Fruit fly (Drosophila melanogaster) whole organism, embryonic: Measurements from ENCODE around the gene Ugt303B3.

Experiments
- B-H2 ChIP-seq: fragments of 200-800 bp; sonication (Bioruptor generic); optimal IDR thresholded peaks from 2 replicates; lab custom pipeline; 2018; ENCODE audit warnings: missing biosample characterization, mild to moderate bottlenecking, missing genetic modification characterization
- CG10543 ChIP-seq: fragments of 200-800 bp; sonication (Bioruptor generic); optimal IDR thresholded peaks from 3 replicates; lab custom pipeline; 2017; ENCODE audit warnings: missing biosample characterization, mild to moderate bottlenecking, missing genetic modification characterization, moderate library complexity
- CG11456 ChIP-seq: fragments of 200-800 bp; sonication (Bioruptor generic); IDR thresholded peaks from 3 replicates; pipeline ENCODE4 v1.3.6; 2022; ENCODE audit warnings: missing biosample characterization, missing genetic modification characterization
- CG12071 ChIP-seq: fragments of 200-800 bp; sonication (Bioruptor generic); optimal IDR thresholded peaks from 3 replicates; lab custom pipeline; 2018; ENCODE audit warnings: missing biosample characterization, mild to moderate bottlenecking, missing genetic modification characterization
- CG13296 ChIP-seq: fragments of 200-800 bp; sonication (Bioruptor generic); optimal IDR thresholded peaks from 3 replicates; lab custom pipeline; 2018; ENCODE audit warnings: missing biosample characterization, mild to moderate bottlenecking, missing genetic modification characterization
- CG15514 ChIP-seq: fragments of 200-800 bp; sonication (Bioruptor generic); optimal IDR thresholded peaks from 3 replicates; lab custom pipeline; 2017; ENCODE audit warnings: missing biosample characterization, missing genetic modification characterization, mild to moderate bottlenecking, moderate library complexity, missing genetic modification reagents
- CG17568 ChIP-seq: fragments of 200-800 bp; sonication (Bioruptor generic); optimal IDR thresholded peaks from 2 replicates; lab custom pipeline; 2018; ENCODE audit warnings: missing biosample characterization, mild to moderate bottlenecking, missing genetic modification characterization, moderate library complexity
- CG34376 ChIP-seq: fragments of 200-800 bp; sonication (Bioruptor generic); optimal IDR thresholded peaks from 2 replicates; lab custom pipeline; 2018; ENCODE audit warnings: missing biosample characterization, mild to moderate bottlenecking, missing genetic modification characterization
- CG4404 ChIP-seq: fragments of 200-800 bp; sonication (Bioruptor generic); IDR thresholded peaks from 2 replicates; pipeline ENCODE4 v1.3.6; 2022; ENCODE audit warnings: missing biosample characterization, missing genetic modification characterization
- CG8290 ChIP-seq, 3 experiments: fragments of 200-800 bp; sonication (Bioruptor generic); optimal IDR thresholded peaks; 2 replicates each; lab custom pipeline; 2016 to 2019; ENCODE audit warnings: missing biosample characterization in 3 of 3, missing genetic modification characterization in 3 of 3, mild to moderate bottlenecking in 2 of 3, moderate library complexity in 1 of 3
- GATAe ChIP-seq: fragments of 200-800 bp; sonication (Bioruptor generic); conservative IDR thresholded peaks from 2 replicates; pipeline ENCODE4 v1.3.6; 2022; ENCODE audit warnings: missing biosample characterization, missing genetic modification characterization
- Gsc ChIP-seq: fragments of 200-800 bp; sonication (Bioruptor generic); IDR thresholded peaks from 2 replicates; pipeline ENCODE4 v1.3.6; 2022; ENCODE audit warnings: missing biosample characterization, missing genetic modification characterization
- HLHmδ ChIP-seq: fragments of 200-800 bp; sonication (Bioruptor generic); optimal IDR thresholded peaks from 2 replicates; lab custom pipeline; 2018; ENCODE audit warnings: missing biosample characterization, mild to moderate bottlenecking, missing genetic modification characterization, moderate library complexity
- HmgZ ChIP-seq: fragments of 200-800 bp; sonication (Bioruptor generic); optimal IDR thresholded peaks from 2 replicates; lab custom pipeline; 2018; ENCODE audit warnings: missing biosample characterization, mild to moderate bottlenecking, missing genetic modification characterization
- Med ChIP-seq: fragments of 200-800 bp; sonication (Bioruptor generic); peaks from one replicate; lab custom pipeline; 2016; ENCODE audit warnings: missing biosample characterization, missing genetic modification characterization, mild to moderate bottlenecking, inconsistent platforms, moderate library complexity
- Nf-YC ChIP-seq: fragments of 200-800 bp; optimal IDR thresholded peaks from 3 replicates; lab custom pipeline; 2019; ENCODE audit warnings: missing biosample characterization, mild to moderate bottlenecking, missing genetic modification characterization, moderate library complexity
- Oli ChIP-seq: fragments of 200-800 bp; sonication (Bioruptor generic); optimal IDR thresholded peaks from 2 replicates; lab custom pipeline; 2018; ENCODE audit warnings: missing biosample characterization, mild to moderate bottlenecking, missing genetic modification characterization, moderate library complexity
- aop ChIP-seq: fragments of 200-800 bp; sonication (Bioruptor generic); IDR thresholded peaks from 2 replicates; pipeline ENCODE4 v1.3.6; 2022; ENCODE audit warnings: missing biosample characterization, missing genetic modification characterization
- caup ChIP-seq: fragments of 200-800 bp; sonication (Bioruptor generic); optimal IDR thresholded peaks from 3 replicates; lab custom pipeline; 2017; ENCODE audit warnings: missing biosample characterization, mild to moderate bottlenecking, missing genetic modification characterization, moderate library complexity; ENCODE audit not compliant: severe bottlenecking
- chinmo ChIP-seq: fragments of 200-800 bp; sonication (Bioruptor generic); IDR thresholded peaks from 4 replicates; pipeline ENCODE4 v1.3.6; 2022; ENCODE audit warnings: missing biosample characterization, missing genetic modification characterization; ENCODE audit not compliant: partially characterized antibody
- dati ChIP-seq: fragments of 200-800 bp; sonication (Bioruptor generic); IDR thresholded peaks from 2 replicates; pipeline ENCODE4 v1.3.6; 2022; ENCODE audit warnings: missing biosample characterization, missing genetic modification characterization
- exex ChIP-seq: fragments of 200-800 bp; sonication (Bioruptor generic); optimal IDR thresholded peaks from 4 replicates; lab custom pipeline; 2018; ENCODE audit warnings: missing biosample characterization, mild to moderate bottlenecking, missing genetic modification characterization, moderate library complexity
- grn ChIP-seq: fragments of 200-800 bp; sonication (Bioruptor generic); optimal IDR thresholded peaks from 3 replicates; lab custom pipeline; 2017; ENCODE audit warnings: missing biosample characterization, missing genetic modification characterization
- lab ChIP-seq: fragments of 200-800 bp; sonication (Bioruptor generic); optimal IDR thresholded peaks from 3 replicates; lab custom pipeline; 2017; ENCODE audit warnings: missing biosample characterization, missing genetic modification characterization, mild to moderate bottlenecking, moderate library complexity, missing genetic modification reagents
- lmd ChIP-seq: fragments of 200-800 bp; sonication (Bioruptor generic); IDR thresholded peaks from 2 replicates; pipeline ENCODE4 v1.3.6; 2022; ENCODE audit warnings: missing biosample characterization, missing genetic modification characterization
- lola ChIP-seq, 3 experiments: fragments of >200 bp in 2 of 3; fragments of 200-800 bp in 1 of 3; sonication (Bioruptor generic) in 1 of 3; optimal IDR thresholded peaks; 2 replicates each; lab custom pipeline; 2017 to 2019; ENCODE audit warnings: missing biosample characterization in 3 of 3, missing genetic modification characterization in 3 of 3, mild to moderate bottlenecking in 1 of 3, moderate library complexity in 1 of 3
- mirr ChIP-seq: fragments of 200-800 bp; sonication (Bioruptor generic); optimal IDR thresholded peaks from 3 replicates; lab custom pipeline; 2018; ENCODE audit warnings: missing biosample characterization, mild to moderate bottlenecking, missing genetic modification characterization
- oc ChIP-seq: fragments of 200-800 bp; sonication (Bioruptor generic); optimal IDR thresholded peaks from 2 replicates; lab custom pipeline; 2018; ENCODE audit warnings: missing biosample characterization, mild to moderate bottlenecking, missing genetic modification characterization, moderate library complexity
- onecut ChIP-seq: fragments of 200-800 bp; sonication (Bioruptor generic); IDR thresholded peaks from 2 replicates; pipeline ENCODE4 v1.3.6; 2022; ENCODE audit warnings: missing biosample characterization, missing genetic modification characterization
- ranshi ChIP-seq: fragments of 200-800 bp; sonication (Bioruptor generic); IDR thresholded peaks from 2 replicates; pipeline ENCODE4 v1.3.6; 2022; ENCODE audit warnings: missing biosample characterization, missing genetic modification characterization
- ro ChIP-seq: fragments of 200-800 bp; sonication (Bioruptor generic); IDR thresholded peaks from 2 replicates; pipeline ENCODE4 v1.3.6; 2022; ENCODE audit warnings: missing biosample characterization, missing genetic modification characterization
- salm ChIP-seq: fragments of 200-800 bp; sonication (Bioruptor generic); optimal IDR thresholded peaks from 2 replicates; lab custom pipeline; 2018; ENCODE audit warnings: missing biosample characterization, mild to moderate bottlenecking, missing genetic modification characterization
- sd ChIP-seq: fragments of 200-800 bp; sonication (Bioruptor generic); optimal IDR thresholded peaks from 3 replicates; lab custom pipeline; 2018; ENCODE audit warnings: missing biosample characterization, mild to moderate bottlenecking, missing genetic modification characterization, moderate library complexity
- sisA ChIP-seq: fragments of 200-800 bp; sonication (Bioruptor generic); IDR thresholded peaks from 2 replicates; pipeline ENCODE4 v1.3.6; 2022; ENCODE audit warnings: missing biosample characterization, missing genetic modification characterization
- stwl ChIP-seq: fragments of 200-800 bp; sonication (Bioruptor generic); optimal IDR thresholded peaks from 3 replicates; lab custom pipeline; 2018; ENCODE audit warnings: missing biosample characterization, mild to moderate bottlenecking, missing genetic modification characterization, moderate library complexity
- sug ChIP-seq: fragments of 200-800 bp; optimal IDR thresholded peaks from 2 replicates; lab custom pipeline; 2019; ENCODE audit warnings: missing biosample characterization, mild to moderate bottlenecking, missing genetic modification characterization, moderate library complexity
- toy ChIP-seq: fragments of 200-800 bp; sonication (Bioruptor generic); IDR thresholded peaks from 2 replicates; pipeline ENCODE4 v1.3.6; 2022; ENCODE audit warnings: missing biosample characterization, missing genetic modification characterization

The Ugt303B3 gene

DNA sequence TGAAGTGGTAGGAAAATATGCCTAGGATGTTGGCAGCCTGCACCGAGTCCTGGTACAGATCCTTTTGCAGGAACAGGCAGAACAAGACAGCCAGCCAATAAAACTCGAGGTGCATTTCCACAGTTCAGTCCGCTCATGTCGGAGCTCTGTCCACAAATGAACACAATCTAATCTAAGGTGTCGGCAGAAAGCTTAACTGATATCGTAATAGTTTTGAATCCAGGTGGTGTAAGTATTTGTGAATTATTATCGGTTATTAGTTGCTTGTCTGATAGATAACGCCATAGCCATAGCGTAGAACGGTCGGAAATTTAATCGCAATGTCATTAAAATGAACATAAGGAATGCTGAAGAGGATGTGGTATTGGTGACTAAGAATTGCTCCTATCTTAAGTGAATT, at the start of gene Ugt303B3:
Gene Ugt303B3 (minus strand): TSS at position 159 of the 400 bp plus-strand sequence.
- TF ChIP-seq CG4404 (GFP tag; lab: Robert Waterston, UW) (0 out of 2 replicates have a peak, but pooled peaks have one; percentile 8), salm (tag; lab: Kevin White, UChicago) (peak; percentile 68), GATAe (GFP tag; lab: Robert Waterston, UW) (peak; percentile 93), CG11456 (GFP tag; lab: Robert Waterston, UW) (no peak), lola (GFP tag; optimal IDR thresholded peaks at IDR 0.05; lab: Kevin White, UChicago) (no peak), ro (GFP tag; lab: Robert Waterston, UW) (no peak), sug (tag; lab: Kevin White, UChicago) (peak; percentile 55), CG12071 (GFP tag; lab: Kevin White, UChicago) (peak; percentile 7), exex (tag; lab: Kevin White, UChicago) (peak; percentile 97), stwl (tag; lab: Kevin White, UChicago) (no peak), lab (GFP tag; lab: Kevin White, UChicago) (peak; percentile 52), CG10543 (GFP tag; lab: Kevin White, UChicago) (peak; percentile 50), HmgZ (tag; lab: Kevin White, UChicago) (peak; percentile 24), CG15514 (peak; percentile 7), aop (GFP tag; lab: Robert Waterston, UW) (no peak), CG17568 (GFP tag; lab: Kevin White, UChicago) (no peak), CG34376 (GFP tag; lab: Kevin White, UChicago) (peak; percentile 90), lmd (GFP tag; lab: Robert Waterston, UW) (no peak), toy (GFP tag; lab: Robert Waterston, UW) (0 out of 2 replicates have a peak, but pooled peaks have one; percentile 14), mirr (GFP tag; lab: Kevin White, UChicago) (peak; percentile 98), Oli (tag; lab: Kevin White, UChicago) (no peak), dati (GFP tag; lab: Robert Waterston, UW) (no peak), oc (tag; lab: Kevin White, UChicago) (no peak), grn (GFP tag; lab: Kevin White, UChicago) (peak; percentile 41), CG13296 (peak; percentile 28), ranshi (GFP tag; lab: Robert Waterston, UW) (no peak), sisA (GFP tag; lab: Robert Waterston, UW) (no peak), sd (tag; lab: Kevin White, UChicago) (peak; percentile 94), CG8290 (GFP tag; optimal IDR thresholded peaks at IDR 0.05; lab: Kevin White, UChicago) (no peak), CG8290 (tag; optimal IDR thresholded peaks at IDR 0.05; lab: Kevin White, UChicago) (peak in 1 of 2 experiments; percentile 12), Gsc (GFP tag; lab: Robert Waterston, UW) (no peak), chinmo (GFP tag; lab: Robert Waterston, UW) (0 out of 4 replicates have a peak, but pooled peaks have one; percentile 13), Nf-YC (tag; lab: Kevin White, UChicago) (peak; percentile 8), B-H2 (GFP tag; lab: Kevin White, UChicago) (peak; percentile 18), caup (peak; percentile 46)

DNA sequence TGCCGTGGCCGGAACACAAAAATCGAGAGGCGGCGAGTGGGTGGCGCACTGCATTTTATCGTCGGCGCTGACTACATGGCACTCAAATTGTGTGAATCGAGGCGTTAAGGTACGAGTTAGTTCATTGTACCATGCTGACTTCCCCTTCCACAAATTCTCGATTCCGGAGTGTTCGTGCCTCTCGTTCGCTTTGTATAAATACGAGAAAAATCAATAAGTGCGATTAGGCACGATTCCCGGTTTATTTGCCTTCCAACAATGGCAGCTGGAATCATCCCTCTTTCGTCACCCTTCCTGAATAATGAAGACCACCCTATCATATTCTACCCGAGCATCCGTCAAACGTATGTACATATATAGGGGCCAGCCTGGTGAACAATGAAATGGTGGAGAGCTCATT, 42.1 kb upstream of the Ugt303B3 start:
- TF ChIP-seq HLHmδ (GFP tag; lab: Kevin White, UChicago): no peak
- peak; percentile 51 for TF ChIP-seq Med (GFP tag; lab: Kevin White, UChicago)
- TF ChIP-seq onecut (GFP tag; lab: Robert Waterston, UW): peak; percentile 73
